Fruit fly (Drosophila melanogaster): Measurements from ENCODE around the gene mus201.

The mus201 gene

dm6 chr2L:8468929-8469681 lies 31.1 kb downstream of the mus201 start:
- TF ChIP-seq Mnt (GFP tag; optimal IDR thresholded peaks at IDR 0.05) (no peak), CG7045 (GFP tag; optimal IDR thresholded peaks at IDR 0.05) (no peak), Hr96 (GFP tag; optimal IDR thresholded peaks at IDR 0.05) (no peak), cnc (optimal IDR thresholded peaks at IDR 0.05) (no peak), CG14711 (tag; optimal IDR thresholded peaks at IDR 0.05) (no peak), Crg-1 (GFP tag; optimal IDR thresholded peaks at IDR 0.05) (no peak), bab1 (GFP tag; optimal IDR thresholded peaks at IDR 0.05) (no peak)

- TF ChIP-seq kay (GFP tag; ENCODE audit: borderline replicate concordance) (peak; percentile 20), CG5204 (GFP tag; optimal IDR thresholded peaks at IDR 0.05) (no peak)
Measured at dm6 chr2L:8471667-8472066, 33.7 kb downstream of the mus201 start.

- TF ChIP-seq Hr96 (GFP tag; optimal IDR thresholded peaks at IDR 0.05) (no peak), cic (GFP tag; optimal IDR thresholded peaks at IDR 0.05) (no peak), Mnt (GFP tag; optimal IDR thresholded peaks at IDR 0.05) (no peak), cnc (optimal IDR thresholded peaks at IDR 0.05) (no peak), CG7101 (tag; optimal IDR thresholded peaks at IDR 0.05) (no peak), CG12768 (GFP tag; optimal IDR thresholded peaks at IDR 0.05) (no peak), CG5204 (GFP tag; optimal IDR thresholded peaks at IDR 0.05) (no peak), CG7045 (GFP tag; optimal IDR thresholded peaks at IDR 0.05) (no peak), ovo (GFP tag; optimal IDR thresholded peaks at IDR 0.05) (no peak), CG14711 (tag; optimal IDR thresholded peaks at IDR 0.05) (no peak), CG1620 (GFP tag; optimal IDR thresholded peaks at IDR 0.05) (no peak), bab1 (GFP tag; optimal IDR thresholded peaks at IDR 0.05) (no peak), CG33017 (tag; optimal IDR thresholded peaks at IDR 0.05) (no peak), Crg-1 (GFP tag; optimal IDR thresholded peaks at IDR 0.05) (no peak), kay (GFP tag; ENCODE audit: borderline replicate concordance) (no peak), Clk (GFP tag; optimal IDR thresholded peaks at IDR 0.05) (no peak)
Measured at dm6 chr2L:8473448-8473847, 35.5 kb downstream of the mus201 start.

DNA sequence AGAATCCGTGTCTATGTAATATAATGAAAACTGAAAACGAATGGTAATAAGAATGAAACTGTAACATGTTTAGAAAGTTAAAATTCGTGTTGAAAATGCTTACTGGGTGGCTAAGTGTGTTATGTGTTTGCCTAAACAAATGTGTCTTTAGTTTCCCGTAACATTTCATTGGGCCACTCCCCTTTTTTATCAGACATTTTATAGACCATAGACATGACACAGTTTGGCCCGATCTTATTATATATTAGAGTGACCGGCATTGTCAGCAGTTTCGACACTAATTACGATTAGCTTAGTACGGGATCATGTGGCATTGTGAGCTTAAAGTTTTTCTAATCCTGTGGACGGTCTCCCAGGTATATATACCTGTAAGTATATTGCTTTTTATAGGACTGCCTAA lies 39.1 kb downstream of the mus201 start, which contains the start of gene CheA29a:
Gene CheA29a, plus strand, starts transcription at position 301 of the 400 bp plus-strand sequence.
- TF ChIP-seq cnc (optimal IDR thresholded peaks at IDR 0.05) = no peak
- TF ChIP-seq CG33017 (tag; optimal IDR thresholded peaks at IDR 0.05) = no peak
- TF ChIP-seq CG5204 (GFP tag; optimal IDR thresholded peaks at IDR 0.05) = no peak
- TF ChIP-seq CG14711 (tag; optimal IDR thresholded peaks at IDR 0.05) = no peak
- TF ChIP-seq bab1 (GFP tag; optimal IDR thresholded peaks at IDR 0.05) = no peak
- no peak for TF ChIP-seq Crg-1 (GFP tag; optimal IDR thresholded peaks at IDR 0.05)
- TF ChIP-seq Hr96 (GFP tag; optimal IDR thresholded peaks at IDR 0.05) = no peak
- TF ChIP-seq CG7101 (tag; optimal IDR thresholded peaks at IDR 0.05) = no peak
- TF ChIP-seq tj (GFP tag; optimal IDR thresholded peaks at IDR 0.05) = no peak
- no peak for TF ChIP-seq ovo (GFP tag; optimal IDR thresholded peaks at IDR 0.05)
- no peak for TF ChIP-seq CG11617 (GFP tag; optimal IDR thresholded peaks at IDR 0.05)
- no peak for TF ChIP-seq toe (GFP tag; optimal IDR thresholded peaks at IDR 0.05)
- TF ChIP-seq CG7045 (GFP tag; optimal IDR thresholded peaks at IDR 0.05) = no peak
- TF ChIP-seq CG1620 (GFP tag; optimal IDR thresholded peaks at IDR 0.05) = no peak
- no peak for TF ChIP-seq Mnt (GFP tag; optimal IDR thresholded peaks at IDR 0.05)
- TF ChIP-seq cic (GFP tag; optimal IDR thresholded peaks at IDR 0.05) = no peak
- no peak for TF ChIP-seq kay (GFP tag; ENCODE audit: borderline replicate concordance)
- TF ChIP-seq pad (GFP tag; optimal IDR thresholded peaks at IDR 0.05) = no peak

- TF ChIP-seq tj (GFP tag; optimal IDR thresholded peaks at IDR 0.05) (no peak), CG5204 (GFP tag; optimal IDR thresholded peaks at IDR 0.05) (no peak), CG11617 (GFP tag; optimal IDR thresholded peaks at IDR 0.05) (no peak), Crg-1 (GFP tag; optimal IDR thresholded peaks at IDR 0.05) (no peak), toe (GFP tag; optimal IDR thresholded peaks at IDR 0.05) (no peak), pad (GFP tag; optimal IDR thresholded peaks at IDR 0.05) (no peak), CG7045 (GFP tag; optimal IDR thresholded peaks at IDR 0.05) (no peak), bab1 (GFP tag; optimal IDR thresholded peaks at IDR 0.05) (no peak), Clk (GFP tag; optimal IDR thresholded peaks at IDR 0.05) (no peak), CG1620 (GFP tag; optimal IDR thresholded peaks at IDR 0.05) (no peak), CG7101 (tag; optimal IDR thresholded peaks at IDR 0.05) (no peak), CG14711 (tag; optimal IDR thresholded peaks at IDR 0.05) (no peak), ovo (GFP tag; optimal IDR thresholded peaks at IDR 0.05) (no peak), kay (GFP tag; ENCODE audit: borderline replicate concordance) (no peak), CG12768 (GFP tag; optimal IDR thresholded peaks at IDR 0.05) (no peak), CG33017 (tag; optimal IDR thresholded peaks at IDR 0.05) (no peak), cic (GFP tag; optimal IDR thresholded peaks at IDR 0.05) (no peak), Hr96 (GFP tag; optimal IDR thresholded peaks at IDR 0.05) (no peak), Mnt (GFP tag; optimal IDR thresholded peaks at IDR 0.05) (no peak)
Measured at dm6 chr2L:8477971-8478370, 40.0 kb downstream of the mus201 start.

- TF ChIP-seq bab1 (GFP tag; optimal IDR thresholded peaks at IDR 0.05) (no peak), CG12768 (GFP tag; optimal IDR thresholded peaks at IDR 0.05) (no peak), Hr96 (GFP tag; optimal IDR thresholded peaks at IDR 0.05) (no peak), CG7101 (tag; optimal IDR thresholded peaks at IDR 0.05) (no peak), CG11617 (GFP tag; optimal IDR thresholded peaks at IDR 0.05) (no peak), CG14711 (tag; optimal IDR thresholded peaks at IDR 0.05) (no peak), kay (GFP tag; ENCODE audit: borderline replicate concordance) (no peak), CG1620 (GFP tag; optimal IDR thresholded peaks at IDR 0.05) (no peak), tj (GFP tag; optimal IDR thresholded peaks at IDR 0.05) (no peak), CG7045 (GFP tag; optimal IDR thresholded peaks at IDR 0.05) (no peak), CG5204 (GFP tag; optimal IDR thresholded peaks at IDR 0.05) (no peak), toe (GFP tag; optimal IDR thresholded peaks at IDR 0.05) (no peak), Crg-1 (GFP tag; optimal IDR thresholded peaks at IDR 0.05) (no peak), Mnt (GFP tag; optimal IDR thresholded peaks at IDR 0.05) (no peak)
Measured at dm6 chr2L:8478379-8478778, 40.4 kb downstream of the mus201 start.
